Fruit fly (Drosophila melanogaster): ENCODE results near the gene CG31882.

DNA sequence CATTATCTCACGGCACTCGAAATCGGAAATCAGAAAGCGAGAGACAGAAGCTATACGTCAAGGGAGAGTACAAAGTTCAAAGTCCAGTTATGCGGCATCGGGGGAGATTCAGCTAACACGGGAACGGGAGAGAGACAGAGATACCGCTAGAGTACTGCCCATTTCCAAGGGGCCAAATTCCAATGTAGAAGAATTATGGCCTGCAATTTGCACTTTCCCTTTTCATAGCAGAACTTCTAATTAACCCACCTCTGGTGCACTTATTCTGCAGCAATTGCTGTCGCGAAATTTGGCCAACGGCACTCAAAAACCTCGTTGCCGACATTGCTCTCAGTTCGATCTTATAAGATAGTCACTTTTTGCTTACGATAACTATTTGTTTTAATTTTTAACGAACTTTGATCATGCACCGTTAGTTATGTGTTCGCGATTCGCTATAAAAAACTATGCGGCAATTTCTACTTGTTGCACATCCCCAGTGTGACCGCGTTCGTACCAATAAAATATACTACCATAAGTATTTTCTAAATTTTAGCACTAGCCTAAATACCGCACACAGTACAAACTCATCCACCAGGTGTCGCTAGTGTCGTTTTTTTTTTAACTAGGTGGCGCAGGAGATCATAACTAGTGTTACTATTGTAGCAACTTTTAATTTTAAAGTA lies 48.7 kb downstream of the CG31882 start, which contains the start of gene Mtpalpha:
- no peak for TF ChIP-seq insv (optimal IDR thresholded peaks at IDR 0.05)
- no peak for TF ChIP-seq Sin3A (optimal IDR thresholded peaks at IDR 0.05)
- TF ChIP-seq Myc (optimal IDR thresholded peaks at IDR 0.05): no peak
- TF ChIP-seq h (optimal IDR thresholded peaks at IDR 0.05): no peak
